Fruit fly (Drosophila melanogaster) whole organism, embryonic: Measurements from ENCODE around the gene ZnT35C.

ENCODE experiments used
- Asciz ChIP-seq: fragments of 200-800 bp; sonication (Bioruptor generic); optimal IDR thresholded peaks from 2 replicates; lab custom pipeline; 2017; ENCODE audit warnings: missing biosample characterization, mild to moderate bottlenecking, missing genetic modification characterization, missing genetic modification reagents
- CG1024 ChIP-seq: fragments of 200-800 bp; sonication (Bioruptor generic); IDR thresholded peaks from 2 replicates; pipeline ENCODE4 v1.3.6; 2022; ENCODE audit warnings: missing biosample characterization, missing genetic modification characterization
- CG10462 ChIP-seq: fragments of 200-800 bp; sonication (Bioruptor generic); optimal IDR thresholded peaks from 2 replicates; lab custom pipeline; 2016; ENCODE audit warnings: missing biosample characterization, missing genetic modification characterization
- CG13287 ChIP-seq: fragments of 200-800 bp; sonication (Bioruptor generic); IDR thresholded peaks from 2 replicates; pipeline ENCODE4 v1.3.6; 2022; ENCODE audit warnings: missing biosample characterization, missing genetic modification characterization; ENCODE audit not compliant: partially characterized antibody
- CG14050 ChIP-seq: fragments of 200-800 bp; sonication (Bioruptor generic); IDR thresholded peaks from 3 replicates; pipeline ENCODE4 v1.3.6; 2022; ENCODE audit warnings: missing biosample characterization, missing genetic modification characterization
- CG14710 ChIP-seq: fragments of 200-800 bp; sonication (Bioruptor generic); optimal IDR thresholded peaks from 3 replicates; lab custom pipeline; 2019; ENCODE audit warnings: missing biosample characterization, mild to moderate bottlenecking, missing genetic modification characterization, moderate library complexity
- CG15479 ChIP-seq: fragments of 200-800 bp; sonication (Bioruptor generic); optimal IDR thresholded peaks from 3 replicates; lab custom pipeline; 2019; ENCODE audit warnings: missing biosample characterization, mild to moderate bottlenecking, missing genetic modification characterization, moderate library complexity
- CG15601 ChIP-seq: fragments of 200-800 bp; sonication (Bioruptor generic); optimal IDR thresholded peaks from 3 replicates; lab custom pipeline; 2019; ENCODE audit warnings: missing biosample characterization, mild to moderate bottlenecking, missing genetic modification characterization, moderate library complexity
- CG1602 ChIP-seq: fragments of 200-800 bp; sonication (Bioruptor generic); optimal IDR thresholded peaks from 3 replicates; lab custom pipeline; 2016; ENCODE audit warnings: missing biosample characterization, missing genetic modification characterization
- CG17328 ChIP-seq: fragments of 200-800 bp; sonication (Bioruptor generic); IDR thresholded peaks from 2 replicates; pipeline ENCODE4 v1.3.6; 2022; ENCODE audit warnings: missing biosample characterization, missing genetic modification characterization
- CG17385 ChIP-seq: fragments of 200-800 bp; sonication (Bioruptor generic); optimal IDR thresholded peaks from 3 replicates; lab custom pipeline; 2018; ENCODE audit warnings: missing biosample characterization, mild to moderate bottlenecking, missing genetic modification characterization
- CG18764 ChIP-seq: fragments of 200-800 bp; sonication (Bioruptor generic); optimal IDR thresholded peaks from 3 replicates; lab custom pipeline; 2016; ENCODE audit warnings: missing biosample characterization, missing genetic modification characterization
- CG2889 ChIP-seq: fragments of 200-800 bp; sonication (Bioruptor generic); IDR thresholded peaks from 3 replicates; pipeline ENCODE4 v1.3.6; 2022; ENCODE audit warnings: missing biosample characterization, missing genetic modification characterization
- CG30020 ChIP-seq: fragments of 200-800 bp; optimal IDR thresholded peaks from 2 replicates; lab custom pipeline; 2019; ENCODE audit warnings: missing biosample characterization, mild to moderate bottlenecking, missing genetic modification characterization, moderate library complexity
- CG31388 ChIP-seq: fragments of 200-800 bp; sonication (Bioruptor generic); optimal IDR thresholded peaks from 2 replicates; lab custom pipeline; 2016; ENCODE audit warnings: missing biosample characterization, missing genetic modification characterization
- CG3163 ChIP-seq: fragments of 200-800 bp; sonication (Bioruptor generic); optimal IDR thresholded peaks from 3 replicates; lab custom pipeline; 2016; ENCODE audit warnings: missing biosample characterization, missing genetic modification characterization
- CG32772 ChIP-seq: fragments of 200-800 bp; sonication (Bioruptor generic); IDR thresholded peaks from 2 replicates; pipeline ENCODE4 v1.3.6; 2022; ENCODE audit warnings: missing biosample characterization, missing genetic modification characterization
- CG33213 ChIP-seq: fragments of 200-800 bp; sonication (Bioruptor generic); optimal IDR thresholded peaks from 3 replicates; lab custom pipeline; 2016; ENCODE audit warnings: missing biosample characterization, missing genetic modification characterization
- CG4328 ChIP-seq: fragments of 200-800 bp; sonication (Bioruptor generic); optimal IDR thresholded peaks from 3 replicates; lab custom pipeline; 2017; ENCODE audit warnings: missing biosample characterization, missing genetic modification reagents, missing genetic modification characterization
- CG4360 ChIP-seq: fragments of 200-800 bp; sonication (Bioruptor generic); IDR thresholded peaks from 2 replicates; pipeline ENCODE4 v1.3.6; 2022; ENCODE audit warnings: missing biosample characterization, missing genetic modification characterization
- CG4854 ChIP-seq: fragments of 200-800 bp; sonication (Bioruptor generic); optimal IDR thresholded peaks from 2 replicates; lab custom pipeline; 2016; ENCODE audit warnings: missing biosample characterization, missing genetic modification characterization, inconsistent platforms
- CG5180 ChIP-seq: fragments of 200-800 bp; sonication (Bioruptor generic); optimal IDR thresholded peaks from 3 replicates; lab custom pipeline; 2017; ENCODE audit warnings: missing biosample characterization, missing genetic modification characterization, mild to moderate bottlenecking, moderate library complexity, missing genetic modification reagents
- CG5245 ChIP-seq: fragments of 200-800 bp; sonication (Bioruptor generic); optimal IDR thresholded peaks from 3 replicates; lab custom pipeline; 2016; ENCODE audit warnings: missing biosample characterization, missing genetic modification characterization
- CG7928 ChIP-seq: fragments of 200-800 bp; sonication (Bioruptor generic); optimal IDR thresholded peaks from 2 replicates; lab custom pipeline; 2017; ENCODE audit warnings: missing biosample characterization, mild to moderate bottlenecking, missing genetic modification characterization
- CG8388 ChIP-seq: fragments of 200-800 bp; sonication (Bioruptor generic); optimal IDR thresholded peaks from 2 replicates; lab custom pipeline; 2019; ENCODE audit warnings: missing biosample characterization, mild to moderate bottlenecking, missing genetic modification characterization, moderate library complexity
- CG8924 ChIP-seq: fragments of 200-800 bp; optimal IDR thresholded peaks from 3 replicates; lab custom pipeline; 2019; ENCODE audit warnings: missing biosample characterization, mild to moderate bottlenecking, missing genetic modification characterization, moderate library complexity
- CG9817 ChIP-seq: fragments of 200-800 bp; sonication (Bioruptor generic); optimal IDR thresholded peaks from 2 replicates; lab custom pipeline; 2018; ENCODE audit warnings: missing biosample characterization, mild to moderate bottlenecking, missing genetic modification characterization, moderate library complexity
- Doc3 ChIP-seq: fragments of 200-800 bp; sonication (Bioruptor generic); IDR thresholded peaks from 3 replicates; pipeline ENCODE4 v1.3.6; 2022; ENCODE audit warnings: missing biosample characterization, missing genetic modification characterization; ENCODE audit not compliant: partially characterized antibody
- Ets97D ChIP-seq: fragments of 200-800 bp; sonication (Bioruptor generic); optimal IDR thresholded peaks from 3 replicates; lab custom pipeline; 2016; ENCODE audit warnings: missing biosample characterization, missing genetic modification characterization
- Hr39 ChIP-seq: fragments of >200 bp; optimal IDR thresholded peaks from 2 replicates; lab custom pipeline; 2017
- Hr51 ChIP-seq, 2 experiments: fragments of 200-800 bp; sonication (Bioruptor generic); optimal IDR thresholded peaks; 2 replicates in 1 of 2; 3 replicates in 1 of 2; lab custom pipeline; 2016 to 2018; ENCODE audit warnings: missing biosample characterization in 2 of 2, missing genetic modification characterization in 2 of 2, mild to moderate bottlenecking in 1 of 2, moderate library complexity in 1 of 2
- Max ChIP-seq: fragments of 200-800 bp; sonication (Bioruptor generic); optimal IDR thresholded peaks from 2 replicates; lab custom pipeline; 2016; ENCODE audit warnings: missing biosample characterization, mild to moderate bottlenecking, missing genetic modification characterization
- Myb ChIP-seq: fragments of 200-800 bp; sonication (Bioruptor generic); optimal IDR thresholded peaks from 2 replicates; lab custom pipeline; 2016; ENCODE audit warnings: missing biosample characterization, missing genetic modification characterization
- NC2α ChIP-seq: fragments of 200-800 bp; sonication (Bioruptor generic); optimal IDR thresholded peaks from 2 replicates; lab custom pipeline; 2016; ENCODE audit warnings: missing biosample characterization, missing genetic modification characterization
- Nf-YC ChIP-seq: fragments of 200-800 bp; optimal IDR thresholded peaks from 3 replicates; lab custom pipeline; 2019; ENCODE audit warnings: missing biosample characterization, mild to moderate bottlenecking, missing genetic modification characterization, moderate library complexity
- Ptx1 ChIP-seq: fragments of 200-800 bp; sonication (Bioruptor generic); IDR thresholded peaks from 2 replicates; pipeline ENCODE4 v1.3.6; 2022; ENCODE audit warnings: missing biosample characterization, missing genetic modification characterization
- Side ChIP-seq: fragments of 200-800 bp; sonication (Bioruptor generic); optimal IDR thresholded peaks from 2 replicates; lab custom pipeline; 2016; ENCODE audit warnings: missing biosample characterization, missing genetic modification characterization
- Vsx1 ChIP-seq: fragments of 200-800 bp; sonication (Bioruptor generic); optimal IDR thresholded peaks from 2 replicates; lab custom pipeline; 2017; ENCODE audit warnings: missing biosample characterization, mild to moderate bottlenecking, missing genetic modification characterization, missing genetic modification reagents
- aop ChIP-seq: fragments of 200-800 bp; sonication (Bioruptor generic); IDR thresholded peaks from 2 replicates; pipeline ENCODE4 v1.3.6; 2022; ENCODE audit warnings: missing biosample characterization, missing genetic modification characterization
- crol ChIP-seq: fragments of 200-800 bp; sonication (Bioruptor generic); IDR thresholded peaks from 2 replicates; pipeline ENCODE4 v1.3.6; 2022; ENCODE audit warnings: missing biosample characterization, missing genetic modification characterization
- dmrt99B ChIP-seq: fragments of 200-800 bp; sonication (Bioruptor generic); optimal IDR thresholded peaks from 2 replicates; lab custom pipeline; 2018; ENCODE audit warnings: missing biosample characterization, mild to moderate bottlenecking, missing genetic modification characterization, moderate library complexity
- emc ChIP-seq: fragments of 200-800 bp; sonication (Bioruptor generic); optimal IDR thresholded peaks from 2 replicates; lab custom pipeline; 2016; ENCODE audit warnings: missing biosample characterization, missing genetic modification characterization
- eve ChIP-seq, 2 experiments: fragments of >200 bp; optimal IDR thresholded peaks; 2 replicates each; lab custom pipeline; 2017; ENCODE audit warnings: missing biosample characterization in 2 of 2, missing genetic modification characterization in 2 of 2
- grn ChIP-seq: fragments of 200-800 bp; sonication (Bioruptor generic); optimal IDR thresholded peaks from 3 replicates; lab custom pipeline; 2017; ENCODE audit warnings: missing biosample characterization, missing genetic modification characterization
- h ChIP-seq: fragments of >200 bp; optimal IDR thresholded peaks from 2 replicates; lab custom pipeline; 2017
- ro ChIP-seq: fragments of 200-800 bp; sonication (Bioruptor generic); IDR thresholded peaks from 2 replicates; pipeline ENCODE4 v1.3.6; 2022; ENCODE audit warnings: missing biosample characterization, missing genetic modification characterization
- row ChIP-seq: fragments of 200-800 bp; sonication (Bioruptor generic); IDR thresholded peaks from 3 replicates; pipeline ENCODE4 v1.3.6; 2022; ENCODE audit warnings: missing biosample characterization, missing genetic modification characterization
- sens-2 ChIP-seq: fragments of 200-800 bp; sonication (Bioruptor generic); IDR thresholded peaks from 2 replicates; pipeline ENCODE4 v1.3.6; 2022; ENCODE audit warnings: missing biosample characterization, missing genetic modification characterization
- sima ChIP-seq: fragments of 200-800 bp; sonication (Bioruptor generic); optimal IDR thresholded peaks from 2 replicates; lab custom pipeline; 2016; ENCODE audit warnings: missing biosample characterization, missing genetic modification characterization
- twi ChIP-seq: fragments of 200-800 bp; optimal IDR thresholded peaks from 2 replicates; lab custom pipeline; 2019; ENCODE audit warnings: missing biosample characterization, mild to moderate bottlenecking, missing genetic modification characterization, moderate library complexity
- tx ChIP-seq: fragments of 200-800 bp; sonication (Bioruptor generic); optimal IDR thresholded peaks from 2 replicates; lab custom pipeline; 2016; ENCODE audit warnings: missing biosample characterization, missing genetic modification characterization
- unpg ChIP-seq: fragments of 200-800 bp; sonication (Bioruptor generic); optimal IDR thresholded peaks from 3 replicates; lab custom pipeline; 2018; ENCODE audit warnings: missing biosample characterization, mild to moderate bottlenecking, missing genetic modification characterization, moderate library complexity
- zf30C ChIP-seq: fragments of 200-800 bp; sonication (Bioruptor generic); optimal IDR thresholded peaks from 3 replicates; lab custom pipeline; 2018; ENCODE audit warnings: missing biosample characterization, mild to moderate bottlenecking, missing genetic modification characterization

Gene ZnT35C

DNA sequence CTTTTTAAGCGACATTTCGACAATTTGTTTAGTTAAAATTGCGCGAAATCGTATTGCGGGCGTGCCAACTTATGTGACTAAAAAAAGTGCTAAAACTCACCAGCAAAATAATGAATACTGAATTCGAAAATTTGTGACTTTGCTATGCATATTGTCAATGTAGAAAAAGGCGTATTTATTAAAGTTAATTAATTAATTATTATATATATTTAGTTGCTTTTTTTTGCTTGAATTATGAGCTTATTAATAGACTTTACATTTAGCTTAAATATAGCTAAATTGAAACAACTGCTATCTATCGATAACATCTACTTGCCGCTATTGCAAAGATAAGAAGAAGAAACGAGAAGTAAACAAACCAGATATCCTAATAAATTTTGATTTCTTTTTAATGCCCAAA, 8.7 kb upstream of the ZnT35C start, which contains the start of the genes PolD3 and Uxt (continued):
- TF ChIP-seq grn (GFP tag; lab: Kevin White, UChicago) (peak; percentile 60), CG1602 (no peak), CG14710 (tag; lab: Kevin White, UChicago) (peak; percentile 38), CG32772 (GFP tag; lab: Robert Waterston, UW) (no peak), CG15601 (tag; lab: Kevin White, UChicago) (no peak), CG3163 (GFP tag; lab: Kevin White, UChicago) (no peak), CG31388 (GFP tag; lab: Kevin White, UChicago) (no peak), CG5180 (GFP tag; lab: Kevin White, UChicago) (no peak), Hr51 (GFP tag; optimal IDR thresholded peaks at IDR 0.05; lab: Kevin White, UChicago) (no peak), CG33213 (no peak), NC2α (GFP tag; lab: Kevin White, UChicago) (no peak), CG8924 (tag; lab: Kevin White, UChicago) (no peak), crol (no peak), Myb (GFP tag; lab: Kevin White, UChicago) (no peak), row (GFP tag; lab: Robert Waterston, UW) (peak; percentile 78), Side (GFP tag; lab: Kevin White, UChicago) (no peak), CG7928 (no peak), twi (tag; lab: Kevin White, UChicago) (no peak), CG4328 (GFP tag; lab: Kevin White, UChicago) (no peak), zf30C (GFP tag; lab: Kevin White, UChicago) (no peak), CG4854 (no peak), tx (GFP tag; lab: Kevin White, UChicago) (no peak), eve (GFP tag; optimal IDR thresholded peaks at IDR 0.05; lab: Kevin White, UChicago) (no peak), Nf-YC (tag; lab: Kevin White, UChicago) (peak; percentile 7), Hr39 (lab: Kevin White, UChicago) (no peak), CG14050 (GFP tag; lab: Robert Waterston, UW) (no peak), CG5245 (GFP tag; lab: Kevin White, UChicago) (no peak), unpg (no peak), CG4360 (GFP tag; lab: Robert Waterston, UW) (no peak), h (no peak), aop (GFP tag; lab: Robert Waterston, UW) (no peak), Max (GFP tag; lab: Kevin White, UChicago) (no peak), Ptx1 (GFP tag; lab: Robert Waterston, UW) (no peak), Vsx1 (GFP tag; lab: Kevin White, UChicago) (no peak), Ets97D (GFP tag; lab: Kevin White, UChicago) (no peak), CG1024 (GFP tag; lab: Robert Waterston, UW) (no peak), CG15479 (GFP tag; lab: Kevin White, UChicago) (peak; percentile 60), CG17385 (GFP tag; lab: Kevin White, UChicago) (peak; percentile 94), Doc3 (GFP tag; lab: Robert Waterston, UW) (no peak; the same call in 2 of the 3 replicates), sens-2 (no peak), CG10462 (GFP tag; lab: Kevin White, UChicago) (no peak), CG9817 (tag; lab: Kevin White, UChicago) (no peak), CG13287 (GFP tag; lab: Robert Waterston, UW) (peak; percentile 60), sima (GFP tag; lab: Kevin White, UChicago) (no peak), ro (no peak), CG2889 (GFP tag; lab: Robert Waterston, UW) (no peak), emc (GFP tag; lab: Kevin White, UChicago) (no peak), CG8388 (GFP tag; lab: Kevin White, UChicago) (no peak), Asciz (no peak), CG17328 (GFP tag; lab: Robert Waterston, UW) (no peak), dmrt99B (tag; lab: Kevin White, UChicago) (no peak), CG30020 (tag; lab: Kevin White, UChicago) (peak; percentile 36), CG18764 (GFP tag; lab: Kevin White, UChicago) (no peak)
